Fruit fly (Drosophila melanogaster): ENCODE results near the gene CG1113.
A peak's percentile ranks its signal among the peaks of the same experiment; 100 is the strongest.

CG1113 gene

DNA sequence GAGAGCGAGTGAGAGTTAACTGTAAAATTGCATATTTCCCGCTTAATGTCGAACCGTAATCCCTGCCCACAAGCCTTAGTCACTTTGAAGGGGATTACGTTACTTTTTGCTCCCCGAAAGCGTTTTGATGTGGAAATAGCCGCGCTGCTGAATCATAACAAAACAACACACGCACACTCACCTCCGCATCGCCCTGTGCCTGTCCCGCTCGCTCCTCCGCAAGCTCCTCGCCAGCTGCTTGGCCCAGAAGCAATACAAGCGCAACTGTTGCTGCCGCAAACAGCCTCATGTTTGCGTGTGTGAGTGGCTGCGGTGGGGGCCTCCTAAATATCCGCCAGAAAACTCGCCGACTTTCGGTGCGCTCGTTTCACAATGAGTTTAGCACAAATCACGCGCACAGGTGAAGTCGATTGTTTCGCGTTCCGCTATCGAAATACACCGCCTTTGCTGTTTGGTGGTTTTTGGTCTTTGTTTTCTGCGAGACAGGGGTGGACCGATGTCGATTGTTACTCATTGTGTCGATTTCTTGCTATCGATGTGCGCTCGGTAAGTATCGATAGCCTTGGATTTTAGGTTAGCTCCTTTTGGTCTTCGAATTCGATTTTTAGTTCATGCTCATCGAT, 1.6 kb upstream of the CG1113 start, which contains the start of gene CtsF (continued):
- TF ChIP-seq ci (GFP tag; IDR thresholded peaks at IDR 0.05) (peak; percentile 56; the same call in 2 of the 3 replicates), GATAe (GFP tag; conservative IDR thresholded peaks at IDR 0.05) (no peak), CG10147 (GFP tag; optimal IDR thresholded peaks at IDR 0.05) (peak; percentile 16), CG15269 (tag; optimal IDR thresholded peaks at IDR 0.05) (no peak), Drgx (GFP tag; IDR thresholded peaks at IDR 0.05) (no peak), sd (tag; optimal IDR thresholded peaks at IDR 0.05) (peak; percentile 36), CG12391 (tag; optimal IDR thresholded peaks at IDR 0.05) (peak; percentile 33), Kr (GFP tag; optimal IDR thresholded peaks at IDR 0.05) (no peak), CrebB (tag; optimal IDR thresholded peaks at IDR 0.05) (peak; percentile 28), ftz-f1 (GFP tag; optimal IDR thresholded peaks at IDR 0.05) (peak; percentile 71), amos (GFP tag; IDR thresholded peaks at IDR 0.05; ENCODE audit: partially characterized antibody) (peak; percentile 99), CG9932 (GFP tag; IDR thresholded peaks at IDR 0.05) (peak; percentile 62), Jarid2 (GFP tag; optimal IDR thresholded peaks at IDR 0.05) (peak; percentile 61), CG2116 (GFP tag; optimal IDR thresholded peaks at IDR 0.05) (peak; percentile 86), CG7963 (GFP tag; IDR thresholded peaks at IDR 0.05; ENCODE audit: partially characterized antibody) (peak; percentile 99), CG17802 (tag; optimal IDR thresholded peaks at IDR 0.05) (no peak), CG6791 (GFP tag; IDR thresholded peaks at IDR 0.05; ENCODE audit: partially characterized antibody) (peak; percentile 100), crp (GFP tag; optimal IDR thresholded peaks at IDR 0.05) (peak in 1 of 2 experiments; percentile 67), CG1603 (tag; optimal IDR thresholded peaks at IDR 0.05) (peak; percentile 48), so (GFP tag; IDR thresholded peaks at IDR 0.05) (no peak; the same call in 2 of the 3 replicates), H15 (GFP tag; IDR thresholded peaks at IDR 0.05) (no peak), Atf6 (GFP tag; IDR thresholded peaks at IDR 0.05) (peak; percentile 43; the same call in 1 of the 2 replicates), CG3838 (GFP tag; optimal IDR thresholded peaks at IDR 0.05) (no peak), mam (GFP tag; optimal IDR thresholded peaks at IDR 0.05) (no peak), CG8281 (tag; optimal IDR thresholded peaks at IDR 0.05) (no peak), Mrtf (GFP tag; IDR thresholded peaks at IDR 0.05) (0 out of 3 replicates have a peak, but pooled peaks have one; percentile 17), dan (GFP tag; IDR thresholded peaks at IDR 0.05) (no peak), CG18599 (GFP tag; optimal IDR thresholded peaks at IDR 0.05) (peak; percentile 55), CG5953 (GFP tag; IDR thresholded peaks at IDR 0.05) (no peak), CG2120 (GFP tag; optimal IDR thresholded peaks at IDR 0.05) (peak; percentile 15), pho (GFP tag; optimal IDR thresholded peaks at IDR 0.05) (peak; percentile 23), D19A (tag; optimal IDR thresholded peaks at IDR 0.05) (no peak), dm (GFP tag; optimal IDR thresholded peaks at IDR 0.05) (peak; percentile 29), CG11085 (GFP tag; IDR thresholded peaks at IDR 0.05) (no peak), cas (GFP tag; IDR thresholded peaks at IDR 0.05) (no peak), Elba2 (GFP tag; optimal IDR thresholded peaks at IDR 0.05) (no peak), onecut (GFP tag; IDR thresholded peaks at IDR 0.05) (no peak; the same call in 1 of the 2 replicates), hbn (GFP tag; IDR thresholded peaks at IDR 0.05; ENCODE audit: partially characterized antibody) (peak; percentile 98), gfzf (GFP tag; optimal IDR thresholded peaks at IDR 0.05) (peak; percentile 41), emc (GFP tag; optimal IDR thresholded peaks at IDR 0.05) (no peak), D (optimal IDR thresholded peaks at IDR 0.05) (peak; percentile 71), D (GFP tag; optimal IDR thresholded peaks at IDR 0.05) (no peak), CG34224 (GFP tag; IDR thresholded peaks at IDR 0.05; ENCODE audit: partially characterized antibody) (peak; percentile 100), CG4617 (GFP tag; optimal IDR thresholded peaks at IDR 0.05; ENCODE audit: borderline replicate concordance) (peak; percentile 57), Sry-δ (GFP tag; optimal IDR thresholded peaks at IDR 0.05) (peak; percentile 98), phol (tag; optimal IDR thresholded peaks at IDR 0.05) (peak; percentile 1), cg (GFP tag; optimal IDR thresholded peaks at IDR 0.05) (peak; percentile 98), hth (optimal IDR thresholded peaks at IDR 0.05) (no peak), Rfx (GFP tag; IDR thresholded peaks at IDR 0.05) (peak; percentile 60), CG2712 (tag; optimal IDR thresholded peaks at IDR 0.05) (peak; percentile 38)

All from whole organism, embryonic.